Fruit fly (Drosophila melanogaster) Kc167 (cell line): ENCODE results near the gene djl.

ENCODE experiments used
- Myc ChIP-seq: fragments of >200 bp; optimal IDR thresholded peaks from 2 replicates; lab custom pipeline; 2017; ENCODE audit warnings: missing external identifiers
- h ChIP-seq: fragments of >200 bp; optimal IDR thresholded peaks from 3 replicates; lab custom pipeline; 2018; ENCODE audit warnings: missing external identifiers
- insv ChIP-seq: fragments of >200 bp; optimal IDR thresholded peaks from 3 replicates; lab custom pipeline; 2018; ENCODE audit warnings: missing external identifiers
- psq ChIP-seq: fragments of >200 bp; optimal IDR thresholded peaks from 2 replicates; lab custom pipeline; 2017; ENCODE audit warnings: missing external identifiers
- ttk ChIP-seq: sonication (Bioruptor generic); optimal IDR thresholded peaks from 2 replicates; lab custom pipeline; 2017; ENCODE audit warnings: missing external identifiers

DNA sequence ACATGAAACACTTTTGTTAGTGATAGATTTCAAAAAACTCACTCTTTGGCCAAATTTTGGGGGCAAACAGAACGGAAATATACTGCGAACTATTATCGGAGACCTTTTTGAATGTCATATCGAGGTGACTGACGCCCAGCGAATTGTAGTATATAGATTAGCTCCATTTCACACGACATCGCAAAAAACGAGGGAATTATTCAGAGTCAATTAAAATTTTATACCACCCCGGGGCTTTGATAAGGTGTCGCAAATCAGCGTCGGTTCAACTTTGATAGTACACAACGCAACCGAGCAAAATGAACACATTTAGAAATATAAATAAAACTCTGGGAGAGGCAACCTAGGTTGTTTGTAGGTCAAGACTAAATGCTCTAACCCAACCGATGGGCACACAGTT is 2.5 kb upstream of the djl start:
- TF ChIP-seq insv (lab: Kevin White, UChicago) (no peak), ttk (lab: Kevin White, UChicago) (no peak), psq (no peak), Myc (lab: Kevin White, UChicago) (no peak), h (lab: Kevin White, UChicago) (no peak)
